Worm (Caenorhabditis elegans) whole organism, L4 larva: ENCODE data around the gene ama-1.

ENCODE experiments used
- Y5F2A.4 ChIP-seq: fragments of 200-800 bp; sonication (Bioruptor generic); optimal IDR thresholded peaks from 2 replicates; lab custom pipeline; 2018; ENCODE audit warnings: mild to moderate bottlenecking, missing genetic modification characterization, missing compliant biosample characterization
- fkh-10 ChIP-seq: fragments of 150-350 bp; optimal IDR thresholded peaks from 2 replicates; lab custom pipeline; 2014; ENCODE audit warnings: missing biosample characterization, missing genetic modification reagents, missing genetic modification characterization
- fos-1 ChIP-seq: fragments of 150-350 bp; optimal IDR thresholded peaks from 2 replicates; lab custom pipeline; 2014; ENCODE audit warnings: missing biosample characterization, missing genetic modification characterization
- lin-15B ChIP-seq: fragments of 150-350 bp; sonication (generic microtip); optimal IDR thresholded peaks from 3 replicates; lab custom pipeline; 2014; ENCODE audit warnings: missing biosample characterization, missing genetic modification characterization
- nhr-25 ChIP-seq: sonication (generic microtip); optimal IDR thresholded peaks from 2 replicates; lab custom pipeline; 2017; ENCODE audit warnings: missing genetic modification characterization, mild to moderate bottlenecking, missing compliant biosample characterization, antibody characterized with exemption, moderate library complexity, borderline replicate concordance; ENCODE audit not compliant: insufficient read depth
- nhr-6 ChIP-seq: fragments of 150-350 bp; optimal IDR thresholded peaks from 2 replicates; lab custom pipeline; 2014; ENCODE audit warnings: missing biosample characterization, missing genetic modification characterization
- unc-39 ChIP-seq: sonication (generic microtip); optimal IDR thresholded peaks from 2 replicates; lab custom pipeline; 2017; ENCODE audit warnings: missing biosample characterization, missing genetic modification characterization

- TF ChIP-seq Y5F2A.4 (no peak), unc-39 (tag; lab: Kevin White, UChicago) (no peak), nhr-6 (tag; lab: Kevin White, UChicago) (no peak), nhr-25 (tag; lab: Kevin White, UChicago) (no peak), fkh-10 (GFP tag; lab: Kevin White, UChicago) (no peak), lin-15B (tag; lab: Kevin White, UChicago) (no peak), fos-1 (tag; lab: Kevin White, UChicago) (no peak)
These were observed 29.6 kb upstream of the ama-1 start for ce11 chrIV:4218276-4218675.
